Fruit fly (Drosophila melanogaster): Measurements from ENCODE around the gene Meltrin.

Meltrin gene

DNA sequence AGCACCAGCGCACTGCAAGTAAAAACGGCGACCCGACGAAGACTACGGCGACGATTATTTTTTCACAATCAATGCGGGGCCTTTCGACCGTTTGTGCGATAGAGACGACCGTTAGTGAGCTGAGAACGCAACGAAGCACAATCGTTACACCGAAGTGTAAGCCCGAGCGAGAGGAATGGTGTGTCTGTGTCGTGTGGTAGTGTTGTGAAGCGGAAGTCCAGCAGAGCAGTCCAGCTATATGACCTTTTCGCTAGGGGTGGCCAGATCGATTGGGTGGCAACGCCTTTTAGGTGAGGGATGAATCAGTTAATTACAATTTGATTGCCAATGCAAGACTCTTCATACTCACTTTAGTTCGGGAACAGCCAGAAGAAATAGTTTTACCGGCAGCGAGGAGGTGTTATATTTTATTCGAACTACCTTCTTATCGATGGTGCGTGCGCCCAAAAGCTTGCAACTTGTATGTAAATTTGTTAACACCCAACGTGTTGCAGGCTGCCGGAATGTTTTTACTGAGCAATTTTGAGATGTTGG is 43.6 kb upstream of the Meltrin start (continued):
- TF ChIP-seq ro (GFP tag; IDR thresholded peaks at IDR 0.05), result no peak
- peak; percentile 91 for TF ChIP-seq CG12659 (GFP tag; optimal IDR thresholded peaks at IDR 0.05)
- TF ChIP-seq BEAF-32 (GFP tag; optimal IDR thresholded peaks at IDR 0.05), result no peak
- no peak for TF ChIP-seq Gsc (GFP tag; IDR thresholded peaks at IDR 0.05)
- peak; percentile 47 for TF ChIP-seq cato (GFP tag; optimal IDR thresholded peaks at IDR 0.05; ENCODE audit: borderline replicate concordance)
- TF ChIP-seq CG6272 (GFP tag; IDR thresholded peaks at IDR 0.05), result 0 out of 2 replicates have a peak, but pooled peaks have one; percentile 32
- peak; percentile 14 for TF ChIP-seq CG10431 (GFP tag; optimal IDR thresholded peaks at IDR 0.05)
- TF ChIP-seq CG34376 (GFP tag; optimal IDR thresholded peaks at IDR 0.05), result peak; percentile 75
- no peak for TF ChIP-seq Six4 (GFP tag; optimal IDR thresholded peaks at IDR 0.05)
- TF ChIP-seq gsb (GFP tag; IDR thresholded peaks at IDR 0.05), result peak; percentile 66
- TF ChIP-seq CHES-1-like (GFP tag; optimal IDR thresholded peaks at IDR 0.05), result peak; percentile 77
- TF ChIP-seq CG6254 (GFP tag; optimal IDR thresholded peaks at IDR 0.05), result no peak
- peak; percentile 34 for TF ChIP-seq CG4282 (GFP tag; optimal IDR thresholded peaks at IDR 0.05)
- no peak for TF ChIP-seq Eip74EF (GFP tag; optimal IDR thresholded peaks at IDR 0.05)
- peak; percentile 24 for TF ChIP-seq Camta (GFP tag; optimal IDR thresholded peaks at IDR 0.05)
- TF ChIP-seq chif (GFP tag; optimal IDR thresholded peaks at IDR 0.05), result peak; percentile 33 to 67
- TF ChIP-seq CG13296 (GFP tag; optimal IDR thresholded peaks at IDR 0.05), result peak; percentile 63
- no peak for TF ChIP-seq ap (GFP tag; IDR thresholded peaks at IDR 0.05)
- TF ChIP-seq zen2 (GFP tag; IDR thresholded peaks at IDR 0.05; ENCODE audit: partially characterized antibody), result no peak
- peak; percentile 41 for TF ChIP-seq CG2202 (tag; optimal IDR thresholded peaks at IDR 0.05)
- no peak for TF ChIP-seq Bteb2 (GFP tag; optimal IDR thresholded peaks at IDR 0.05)
- TF ChIP-seq CG1602 (GFP tag; optimal IDR thresholded peaks at IDR 0.05), result peak; percentile 18
- TF ChIP-seq peb (GFP tag; IDR thresholded peaks at IDR 0.05), result 0 out of 2 replicates have a peak, but pooled peaks have one; percentile 27
- peak; percentile 15 for TF ChIP-seq oc (tag; optimal IDR thresholded peaks at IDR 0.05)
- TF ChIP-seq ind (GFP tag; optimal IDR thresholded peaks at IDR 0.05), result peak; percentile 56
- TF ChIP-seq CG4617 (GFP tag; optimal IDR thresholded peaks at IDR 0.05; ENCODE audit: borderline replicate concordance), result peak; percentile 66
- peak; percentile 49 for TF ChIP-seq CG17802 (tag; optimal IDR thresholded peaks at IDR 0.05)
- peak in 1 of 2 experiments; percentile 30 for TF ChIP-seq crp (GFP tag; optimal IDR thresholded peaks at IDR 0.05)
- TF ChIP-seq D19A (tag; optimal IDR thresholded peaks at IDR 0.05), result no peak
- TF ChIP-seq chn (GFP tag; optimal IDR thresholded peaks at IDR 0.05), result peak; percentile 71
- TF ChIP-seq ttk (GFP tag; IDR thresholded peaks at IDR 0.05), result peak; percentile 85
- TF ChIP-seq maf-S (GFP tag; optimal IDR thresholded peaks at IDR 0.05), result peak; percentile 56
- TF ChIP-seq Lim3 (GFP tag; IDR thresholded peaks at IDR 0.05), result no peak
- peak; percentile 75 for TF ChIP-seq Nf-YC (tag; optimal IDR thresholded peaks at IDR 0.05)
- peak; percentile 62 for TF ChIP-seq CG17829 (tag; optimal IDR thresholded peaks at IDR 0.05)
- peak; percentile 44 for TF ChIP-seq NC2β (GFP tag; optimal IDR thresholded peaks at IDR 0.05)
- no peak for TF ChIP-seq sim (GFP tag; IDR thresholded peaks at IDR 0.05)
- peak; percentile 31 for TF ChIP-seq CG15269 (tag; optimal IDR thresholded peaks at IDR 0.05)
- TF ChIP-seq CG10321 (GFP tag; IDR thresholded peaks at IDR 0.05), result peak; percentile 99
- peak; percentile 64 for TF ChIP-seq CG3281 (GFP tag; optimal IDR thresholded peaks at IDR 0.05)
- TF ChIP-seq cad (GFP tag; optimal IDR thresholded peaks at IDR 0.05), result no peak
- peak; percentile 52; the same call in 2 of the 3 replicates for TF ChIP-seq Optix (GFP tag; IDR thresholded peaks at IDR 0.05)
- peak; percentile 57 for TF ChIP-seq CG7372 (GFP tag; IDR thresholded peaks at IDR 0.05)
- peak; percentile 50 for TF ChIP-seq CG2875 (GFP tag; optimal IDR thresholded peaks at IDR 0.05)
- TF ChIP-seq tin (GFP tag; optimal IDR thresholded peaks at IDR 0.05), result peak; percentile 44
- peak; percentile 67 for TF ChIP-seq CrebB (tag; optimal IDR thresholded peaks at IDR 0.05)
- no peak for TF ChIP-seq vnd (GFP tag; IDR thresholded peaks at IDR 0.05; ENCODE audit: partially characterized antibody)
- peak; percentile 54 for TF ChIP-seq CG12942 (GFP tag; optimal IDR thresholded peaks at IDR 0.05)
- peak; percentile 78 for TF ChIP-seq onecut (GFP tag; IDR thresholded peaks at IDR 0.05)
- TF ChIP-seq ham (GFP tag; IDR thresholded peaks at IDR 0.05), result no peak

Data from whole organism, embryonic.